Worm (Caenorhabditis elegans): ENCODE results near the gene T05G5.1.

- no peak for TF ChIP-seq ztf-3 (GFP tag; optimal IDR thresholded peaks at IDR 0.05)
- TF ChIP-seq die-1 (tag; optimal IDR thresholded peaks at IDR 0.05) = no peak
- no peak for TF ChIP-seq cebp-2 (GFP tag; IDR thresholded peaks at IDR 0.05)
- no peak for TF ChIP-seq F55B11.4 (tag; optimal IDR thresholded peaks at IDR 0.05; ENCODE audit: borderline replicate concordance, insufficient read depth)
- no peak for TF ChIP-seq sptf-2 (GFP tag; optimal IDR thresholded peaks at IDR 0.05)
- TF ChIP-seq gei-17 (GFP tag; optimal IDR thresholded peaks at IDR 0.05) = no peak
- no peak for TF ChIP-seq ZK185.1 (tag; optimal IDR thresholded peaks at IDR 0.05; ENCODE audit: poor library complexity, severe bottlenecking)
Observed at ce11 chrIII:9779080-9779479, 35.9 kb upstream of the T05G5.1 start.

All from whole organism, young adult.